Worm (Caenorhabditis elegans) whole organism, L4/young adult: ENCODE measurements around the gene nhr-39.

Experiments used
- dao-5 ChIP-seq: sonication (generic microtip); optimal IDR thresholded peaks from 2 replicates; lab custom pipeline; 2016; ENCODE audit warnings: missing genotype, missing genetic modification characterization, moderate library complexity, missing compliant biosample characterization
- him-1 ChIP-seq: sonication (generic microtip); optimal IDR thresholded peaks from 2 replicates; lab custom pipeline; 2016; ENCODE audit warnings: missing genotype, missing genetic modification reagents, missing genetic modification characterization, missing compliant biosample characterization

DNA sequence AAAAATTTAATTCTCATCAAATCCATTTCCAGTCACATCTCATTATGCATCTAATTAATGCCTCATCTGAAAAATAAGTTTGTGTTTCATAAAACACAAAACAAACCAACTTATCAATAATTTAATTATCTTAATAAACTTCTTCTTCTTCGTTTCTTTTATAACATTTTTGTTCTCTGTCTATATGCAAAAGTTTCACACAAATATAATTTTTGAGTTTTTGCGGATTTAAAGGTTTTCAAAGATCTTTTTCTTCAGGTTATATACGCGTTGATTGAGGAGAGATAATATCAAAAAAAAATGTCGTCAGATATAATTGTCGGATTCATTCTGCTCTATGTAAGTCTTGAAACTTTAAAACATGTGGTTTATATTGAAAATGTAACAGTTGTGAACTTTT lies 46.6 kb downstream of the nhr-39 start, which contains the start of gene srx-47:
- TF ChIP-seq him-1 (tag; lab: Kevin White, UChicago) (no peak), dao-5 (tag; lab: Kevin White, UChicago) (no peak)
